Worm (Caenorhabditis elegans) whole organism, L4 larva: ENCODE measurements around the gene cra-1.
A peak's percentile ranks its signal among the peaks of the same experiment; 100 is the strongest.

Experiments
- D1046.2 ChIP-seq: fragments of 200-800 bp; sonication (Bioruptor generic); IDR thresholded peaks from 2 replicates; pipeline ENCODE4 v1.3.6; 2022; ENCODE audit warnings: missing genetic modification characterization, missing compliant biosample characterization
- aly-2 ChIP-seq: sonication (generic microtip); optimal IDR thresholded peaks from 2 replicates; lab custom pipeline; 2018; ENCODE audit warnings: missing biosample characterization, missing genetic modification characterization
- ceh-82 ChIP-seq: sonication (generic microtip); optimal IDR thresholded peaks from 2 replicates; lab custom pipeline; 2017; ENCODE audit warnings: missing biosample characterization, missing genetic modification characterization
- cey-2 ChIP-seq: sonication (generic microtip); optimal IDR thresholded peaks from 3 replicates; lab custom pipeline; 2017; ENCODE audit warnings: missing genetic modification characterization, mild to moderate bottlenecking, missing compliant biosample characterization, antibody characterized with exemption, borderline replicate concordance; ENCODE audit not compliant: insufficient read depth
- fkh-10 ChIP-seq: fragments of 150-350 bp; optimal IDR thresholded peaks from 2 replicates; lab custom pipeline; 2014; ENCODE audit warnings: missing biosample characterization, missing genetic modification reagents, missing genetic modification characterization
- nhr-11 ChIP-seq: fragments of 150-350 bp; optimal IDR thresholded peaks from 2 replicates; lab custom pipeline; 2014; ENCODE audit warnings: missing biosample characterization, missing genetic modification characterization
- nhr-77 ChIP-seq: fragments of 150-350 bp; optimal IDR thresholded peaks from 2 replicates; lab custom pipeline; 2014; ENCODE audit warnings: missing biosample characterization, missing genetic modification characterization
- snpc-1.2 ChIP-seq: fragments of 200-800 bp; sonication (Bioruptor generic); IDR thresholded peaks from 2 replicates; pipeline ENCODE4 v1.3.6; 2022; ENCODE audit warnings: missing genetic modification reagents, missing genetic modification characterization, missing compliant biosample characterization

DNA sequence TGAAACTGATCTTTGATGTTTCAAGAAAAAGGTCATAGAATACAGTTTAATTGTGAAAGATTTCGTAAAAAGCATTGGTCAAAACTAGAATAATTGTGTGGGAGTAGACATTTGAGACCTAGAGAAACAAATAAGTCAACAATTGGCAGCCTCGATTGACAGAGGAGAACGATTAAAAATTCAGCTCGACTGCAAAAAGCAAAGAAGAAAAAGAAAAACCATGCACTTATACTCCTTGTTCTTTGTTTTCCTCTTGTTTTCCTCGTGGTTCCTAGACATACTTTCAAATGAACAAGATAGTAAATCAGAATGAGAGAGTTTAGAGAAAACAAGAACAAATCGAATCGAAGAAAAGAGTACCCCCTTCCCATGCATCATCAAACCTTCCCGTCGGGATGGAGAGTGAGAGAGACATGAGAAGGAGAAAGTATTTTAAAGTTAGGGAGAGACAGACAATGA, 11.8 kb downstream of the cra-1 start:
- TF ChIP-seq cey-2 (no peak), fkh-10 (GFP tag; lab: Kevin White, UChicago) (no peak), nhr-11 (tag; lab: Kevin White, UChicago) (peak; percentile 43), ceh-82 (tag; lab: Kevin White, UChicago) (no peak), D1046.2 (GFP tag; lab: Robert Waterston, UW) (no peak), snpc-1.2 (GFP tag; lab: Robert Waterston, UW) (no peak), nhr-77 (tag; lab: Kevin White, UChicago) (peak; percentile 71), aly-2 (tag; lab: Kevin White, UChicago) (no peak)
